Fruit fly (Drosophila melanogaster): ENCODE data around the gene dsh.

Gene dsh

dm6 chrX:11338973-11339867 lies 16.5 kb upstream of the dsh start (continued):
- TF ChIP-seq CG12769 (tag; optimal IDR thresholded peaks at IDR 0.05), result no peak
- TF ChIP-seq CG13624 (GFP tag; optimal IDR thresholded peaks at IDR 0.05), result peak; percentile 58
- TF ChIP-seq en (GFP tag; optimal IDR thresholded peaks at IDR 0.05), result no peak
- TF ChIP-seq Xbp1 (GFP tag; optimal IDR thresholded peaks at IDR 0.05), result peak; percentile 35
- TF ChIP-seq luna (GFP tag; optimal IDR thresholded peaks at IDR 0.05), result no peak
- TF ChIP-seq zf30C (GFP tag; optimal IDR thresholded peaks at IDR 0.05), result no peak
- TF ChIP-seq nmo (GFP tag; optimal IDR thresholded peaks at IDR 0.05), result peak; percentile 45
- TF ChIP-seq CG8290 (GFP tag; optimal IDR thresholded peaks at IDR 0.05), result peak; percentile 22
- peak in 1 of 2 experiments; percentile 79 for TF ChIP-seq CG8290 (tag; optimal IDR thresholded peaks at IDR 0.05)
- no peak for TF ChIP-seq Bdp1 (GFP tag; optimal IDR thresholded peaks at IDR 0.05)
- TF ChIP-seq Sox102F (GFP tag; optimal IDR thresholded peaks at IDR 0.05), result peak; percentile 18
- TF ChIP-seq CG6272 (GFP tag; IDR thresholded peaks at IDR 0.05), result peak; percentile 70
- TF ChIP-seq sd (tag; optimal IDR thresholded peaks at IDR 0.05), result peak; percentile 87
- peak; percentile 68 for TF ChIP-seq sqz (GFP tag; optimal IDR thresholded peaks at IDR 0.05)
- peak; percentile 8 for TF ChIP-seq Nf-YC (tag; optimal IDR thresholded peaks at IDR 0.05)
- no peak for TF ChIP-seq usp (GFP tag; optimal IDR thresholded peaks at IDR 0.05)
- TF ChIP-seq Spps (tag; optimal IDR thresholded peaks at IDR 0.05), result no peak
- no peak for TF ChIP-seq CG7745 (tag; optimal IDR thresholded peaks at IDR 0.05)
- TF ChIP-seq CG7556 (GFP tag; optimal IDR thresholded peaks at IDR 0.05), result no peak
- TF ChIP-seq B-H1 (GFP tag; IDR thresholded peaks at IDR 0.05), result no peak
- peak; percentile 52 for TF ChIP-seq Dip3 (GFP tag; optimal IDR thresholded peaks at IDR 0.05)
- TF ChIP-seq wek (GFP tag; optimal IDR thresholded peaks at IDR 0.05), result no peak
- TF ChIP-seq Hr39 (optimal IDR thresholded peaks at IDR 0.05), result no peak
- peak; percentile 53 for TF ChIP-seq Abd-B (GFP tag; optimal IDR thresholded peaks at IDR 0.05)
- TF ChIP-seq oc (tag; optimal IDR thresholded peaks at IDR 0.05), result peak; percentile 13
- TF ChIP-seq CG6254 (GFP tag; optimal IDR thresholded peaks at IDR 0.05), result no peak
- no peak for TF ChIP-seq Usf (GFP tag; optimal IDR thresholded peaks at IDR 0.05)
- TF ChIP-seq H15 (GFP tag; IDR thresholded peaks at IDR 0.05), result no peak
- TF ChIP-seq CG11560 (tag; IDR thresholded peaks at IDR 0.05), result peak; percentile 55; the same call in 1 of the 3 replicates
- TF ChIP-seq ash1 (GFP tag; optimal IDR thresholded peaks at IDR 0.05), result no peak
- TF ChIP-seq CG10462 (GFP tag; optimal IDR thresholded peaks at IDR 0.05), result no peak
- TF ChIP-seq Hand (GFP tag; optimal IDR thresholded peaks at IDR 0.05), result no peak
- no peak for TF ChIP-seq tap (tag; optimal IDR thresholded peaks at IDR 0.05)
- TF ChIP-seq CG18011 (GFP tag; optimal IDR thresholded peaks at IDR 0.05), result no peak
- no peak for TF ChIP-seq trh (GFP tag; optimal IDR thresholded peaks at IDR 0.05)
- peak; percentile 13 for TF ChIP-seq CG9876 (GFP tag; optimal IDR thresholded peaks at IDR 0.05)
- TF ChIP-seq pho (GFP tag; optimal IDR thresholded peaks at IDR 0.05), result peak; percentile 53
- no peak for TF ChIP-seq CG6175 (GFP tag; IDR thresholded peaks at IDR 0.05)
- no peak for TF ChIP-seq CG17612 (GFP tag; IDR thresholded peaks at IDR 0.05)
- TF ChIP-seq lola (GFP tag; optimal IDR thresholded peaks at IDR 0.05), result no peak
- no peak for TF ChIP-seq seq (GFP tag; IDR thresholded peaks at IDR 0.05)
- peak; percentile 52 for TF ChIP-seq CG9817 (tag; optimal IDR thresholded peaks at IDR 0.05)
- peak; percentile 93 for TF ChIP-seq BEAF-32 (GFP tag; optimal IDR thresholded peaks at IDR 0.05)
- TF ChIP-seq D (optimal IDR thresholded peaks at IDR 0.05), result peak; percentile 38
- peak; percentile 26 for TF ChIP-seq D (GFP tag; optimal IDR thresholded peaks at IDR 0.05)
- TF ChIP-seq cas (GFP tag; IDR thresholded peaks at IDR 0.05), result no peak
- peak; percentile 53 for TF ChIP-seq CG32532 (GFP tag; IDR thresholded peaks at IDR 0.05)
- TF ChIP-seq insv (GFP tag; optimal IDR thresholded peaks at IDR 0.05), result peak; percentile 84 to 98
- no peak for TF ChIP-seq dati (GFP tag; IDR thresholded peaks at IDR 0.05)
- peak; percentile 59 for TF ChIP-seq MBD-R2 (GFP tag; IDR thresholded peaks at IDR 0.05)

Data from whole organism, embryonic.